Fruit fly (Drosophila melanogaster): ENCODE data around the gene BigH1.

Gene BigH1

dm6 chr3R:14656760-14657604 lies 6.3 kb upstream of the BigH1 start, which contains the start of gene CG3505 (continued):
- TF ChIP-seq svp (GFP tag), result no peak
- TF ChIP-seq CG1621 (tag; optimal IDR thresholded peaks at IDR 0.05), result peak; percentile 53
- no peak for TF ChIP-seq CG6854 (GFP tag; optimal IDR thresholded peaks at IDR 0.05)
- TF ChIP-seq CG8119 (GFP tag; IDR thresholded peaks at IDR 0.05), result peak; percentile 67
- no peak for TF ChIP-seq CG8319 (GFP tag; optimal IDR thresholded peaks at IDR 0.05)
- no peak for TF ChIP-seq CG9139 (GFP tag; optimal IDR thresholded peaks at IDR 0.05)
- no peak for TF ChIP-seq CG10631 (GFP tag; optimal IDR thresholded peaks at IDR 0.05)
- peak; percentile 12 for TF ChIP-seq achi (GFP tag; optimal IDR thresholded peaks at IDR 0.05)
- peak; percentile 14 for TF ChIP-seq esn (GFP tag; optimal IDR thresholded peaks at IDR 0.05)
- no peak for TF ChIP-seq CG4318 (GFP tag; optimal IDR thresholded peaks at IDR 0.05)
- TF ChIP-seq CG11294 (GFP tag; IDR thresholded peaks at IDR 0.05), result peak; percentile 41; the same call in 1 of the 2 replicates
- peak; percentile 63 for TF ChIP-seq CG6163 (GFP tag; IDR thresholded peaks at IDR 0.05)
- TF ChIP-seq topi (GFP tag; optimal IDR thresholded peaks at IDR 0.05), result peak; percentile 20
- TF ChIP-seq Sox102F (GFP tag; optimal IDR thresholded peaks at IDR 0.05), result no peak
- TF ChIP-seq CG3919 (GFP tag; optimal IDR thresholded peaks at IDR 0.05), result peak; percentile 24
- TF ChIP-seq Ets96B (tag; optimal IDR thresholded peaks at IDR 0.05), result peak; percentile 30
- peak; percentile 24 for TF ChIP-seq CG6808 (GFP tag; optimal IDR thresholded peaks at IDR 0.05)
- TF ChIP-seq Hr39 (GFP tag; optimal IDR thresholded peaks at IDR 0.05), result no peak

- peak; percentile 91 for TF ChIP-seq svp (GFP tag)
- TF ChIP-seq CG11294 (GFP tag; IDR thresholded peaks at IDR 0.05), result no peak
- TF ChIP-seq CG4318 (GFP tag; optimal IDR thresholded peaks at IDR 0.05), result no peak
Measured at dm6 chr3R:14657605-14657910, 5.7 kb upstream of the BigH1 start.

dm6 chr3R:14658170-14658569 lies 5.1 kb upstream of the BigH1 start:
- TF ChIP-seq Sox102F (GFP tag; optimal IDR thresholded peaks at IDR 0.05) (no peak), svp (GFP tag) (peak; percentile 56), CG11762 (GFP tag; optimal IDR thresholded peaks at IDR 0.05; ENCODE audit: insufficient read depth) (no peak)

- TF ChIP-seq topi (GFP tag; optimal IDR thresholded peaks at IDR 0.05) (peak; percentile 33), CG3919 (GFP tag; optimal IDR thresholded peaks at IDR 0.05) (no peak), CG31627 (GFP tag; optimal IDR thresholded peaks at IDR 0.05) (no peak), CG15336 (GFP tag; IDR thresholded peaks at IDR 0.05) (peak; percentile 47; the same call in 1 of the 2 replicates), fkh (GFP tag; optimal IDR thresholded peaks at IDR 0.05) (no peak), Sox14 (GFP tag; optimal IDR thresholded peaks at IDR 0.05) (peak; percentile 47), Eip93F (GFP tag; optimal IDR thresholded peaks at IDR 0.05) (no peak), fd85E (GFP tag; optimal IDR thresholded peaks at IDR 0.05) (no peak), CG3032 (tag; optimal IDR thresholded peaks at IDR 0.05) (peak; percentile 8), Hr38 (GFP tag; optimal IDR thresholded peaks at IDR 0.05) (no peak), Eip78C (GFP tag) (no peak), cyc (GFP tag; optimal IDR thresholded peaks at IDR 0.05) (no peak), esn (GFP tag; optimal IDR thresholded peaks at IDR 0.05) (peak; percentile 42), CG6854 (GFP tag; optimal IDR thresholded peaks at IDR 0.05) (peak; percentile 33), Sox15 (GFP tag; optimal IDR thresholded peaks at IDR 0.05) (no peak), CG4318 (GFP tag; optimal IDR thresholded peaks at IDR 0.05) (no peak), CG1621 (tag; optimal IDR thresholded peaks at IDR 0.05) (no peak), CG6808 (GFP tag; optimal IDR thresholded peaks at IDR 0.05) (no peak), Met (GFP tag; optimal IDR thresholded peaks at IDR 0.05) (no peak)
Measured at dm6 chr3R:14659354-14659804, 3.9 kb upstream of the BigH1 start, which contains the start of gene Hexim. TSS of gene Hexim (plus strand) at chr3R:14659438.

dm6 chr3R:14670840-14671239 lies 7.6 kb downstream of the BigH1 start:
- TF ChIP-seq acj6 (GFP tag; optimal IDR thresholded peaks at IDR 0.05), result no peak
- peak; percentile 88 for TF ChIP-seq fkh (GFP tag; optimal IDR thresholded peaks at IDR 0.05)

All from whole organism, prepupa.